Worm (Caenorhabditis elegans): ENCODE measurements around the gene K01H12.4.

K01H12.4 gene

DNA sequence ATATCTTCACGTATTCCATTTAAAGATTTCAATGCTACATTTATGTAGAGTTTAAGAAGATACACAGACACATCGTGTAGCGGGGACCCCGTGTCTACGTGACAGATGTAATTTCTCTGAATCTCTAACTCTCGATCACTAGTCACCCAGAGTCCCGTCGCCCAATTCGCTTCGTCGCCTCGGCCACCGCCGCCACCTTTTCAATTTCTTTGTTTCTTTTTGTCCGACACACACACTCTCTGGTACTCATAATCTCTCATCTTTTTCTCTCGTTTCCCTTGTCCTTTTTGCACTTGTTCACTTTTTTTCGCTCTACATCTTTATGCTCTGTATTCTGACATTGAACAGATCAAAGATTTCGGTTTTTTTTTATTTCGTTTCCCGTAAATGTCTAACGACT is 5.5 kb downstream of the K01H12.4 start:
- peak; percentile 68 for TF ChIP-seq lin-13 (GFP tag; optimal IDR thresholded peaks at IDR 0.05)
- TF ChIP-seq egl-27 (tag; optimal IDR thresholded peaks at IDR 0.05): peak; percentile 40 to 52
- no peak for TF ChIP-seq ceh-8 (GFP tag; optimal IDR thresholded peaks at IDR 0.05)
- TF ChIP-seq ets-5 (GFP tag; IDR thresholded peaks at IDR 0.05): no peak
- TF ChIP-seq nhr-19 (GFP tag; conservative IDR thresholded peaks at IDR 0.05): peak; percentile 61
- no peak for TF ChIP-seq C34B4.2 (tag; optimal IDR thresholded peaks at IDR 0.05)
- TF ChIP-seq nhr-76 (tag; optimal IDR thresholded peaks at IDR 0.05): no peak
- TF ChIP-seq unc-86 (tag; optimal IDR thresholded peaks at IDR 0.05): peak; percentile 63
- no peak for TF ChIP-seq unc-62 (GFP tag; optimal IDR thresholded peaks at IDR 0.05)
- peak; percentile 56 to 66 for TF ChIP-seq efl-1 (optimal IDR thresholded peaks at IDR 0.05)
- peak; percentile 32 to 94 for TF ChIP-seq efl-1 (GFP tag; optimal IDR thresholded peaks at IDR 0.05 in 1 of 2)
- peak; percentile 72 for TF ChIP-seq swsn-7 (tag; optimal IDR thresholded peaks at IDR 0.05)
- no peak for TF ChIP-seq ceh-88 (GFP tag; IDR thresholded peaks at IDR 0.05)
- no peak; the same call in 1 of the 2 replicates for TF ChIP-seq isw-1 (GFP tag; IDR thresholded peaks at IDR 0.05)
- TF ChIP-seq sup-37 (GFP tag; optimal IDR thresholded peaks at IDR 0.05): no peak
- no peak for TF ChIP-seq C04F5.9 (tag; optimal IDR thresholded peaks at IDR 0.05)
- TF ChIP-seq mef-2 (tag; optimal IDR thresholded peaks at IDR 0.05): peak; percentile 35
- TF ChIP-seq nhr-11 (tag; optimal IDR thresholded peaks at IDR 0.05): peak; percentile 4
- peak; percentile 41 for TF ChIP-seq pax-3 (tag; optimal IDR thresholded peaks at IDR 0.05)
- peak; percentile 62 to 66 for TF ChIP-seq lin-35 (GFP tag; optimal IDR thresholded peaks at IDR 0.05)
- no peak for TF ChIP-seq sptf-1 (tag; optimal IDR thresholded peaks at IDR 0.05)
- TF ChIP-seq tbx-2 (tag; optimal IDR thresholded peaks at IDR 0.05): peak; percentile 81
- no peak for TF ChIP-seq nhr-28 (tag; optimal IDR thresholded peaks at IDR 0.05)
- no peak for TF ChIP-seq hpl-2 (GFP tag; optimal IDR thresholded peaks at IDR 0.05)
- TF ChIP-seq ceh-63 (GFP tag; optimal IDR thresholded peaks at IDR 0.05): no peak
- no peak for TF ChIP-seq alr-1 (tag; optimal IDR thresholded peaks at IDR 0.05; ENCODE audit: borderline replicate concordance)
- TF ChIP-seq nhr-12 (tag; optimal IDR thresholded peaks at IDR 0.05): no peak
- TF ChIP-seq nhr-85 (tag): peak; percentile 92
- TF ChIP-seq ceh-82 (tag; optimal IDR thresholded peaks at IDR 0.05): peak in 2 of 3 experiments; percentile 48 to 53
- peak; percentile 22 for TF ChIP-seq lin-15B (tag; optimal IDR thresholded peaks at IDR 0.05)
- TF ChIP-seq mdl-1 (tag; optimal IDR thresholded peaks at IDR 0.05): peak in 1 of 2 experiments; percentile 72
- peak; percentile 87 for TF ChIP-seq blmp-1 (tag; optimal IDR thresholded peaks at IDR 0.05)
- no peak for TF ChIP-seq fkh-10 (GFP tag; optimal IDR thresholded peaks at IDR 0.05)
- TF ChIP-seq nhr-20 (tag; optimal IDR thresholded peaks at IDR 0.05): peak; percentile 88
- peak; percentile 91 for TF ChIP-seq snu-23 (GFP tag; optimal IDR thresholded peaks at IDR 0.05)
- peak; percentile 4 for TF ChIP-seq irx-1 (tag; optimal IDR thresholded peaks at IDR 0.05)
- peak; percentile 73 for TF ChIP-seq C16A3.4 (tag; optimal IDR thresholded peaks at IDR 0.05)
- TF ChIP-seq fkh-8 (tag; optimal IDR thresholded peaks at IDR 0.05): peak; percentile 87
- peak; percentile 70 for TF ChIP-seq nhr-47 (tag; optimal IDR thresholded peaks at IDR 0.05)
- TF ChIP-seq nhr-84 (tag; optimal IDR thresholded peaks at IDR 0.05): no peak
- TF ChIP-seq pqm-1 (tag; optimal IDR thresholded peaks at IDR 0.05): no peak
- peak; percentile 33 for TF ChIP-seq skn-1 (tag; optimal IDR thresholded peaks at IDR 0.05)
- TF ChIP-seq lin-14 (GFP tag; optimal IDR thresholded peaks at IDR 0.05): peak; percentile 93
- TF ChIP-seq ztf-4 (tag; optimal IDR thresholded peaks at IDR 0.05): peak; percentile 41
- peak; percentile 48 for TF ChIP-seq mep-1 (tag; optimal IDR thresholded peaks at IDR 0.05)
- peak; percentile 73 for TF ChIP-seq unc-130 (tag; optimal IDR thresholded peaks at IDR 0.05)
- TF ChIP-seq elt-3 (tag; optimal IDR thresholded peaks at IDR 0.05): peak in 2 of 6 experiments; percentile 15 to 62
- TF ChIP-seq F16B12.6 (tag; optimal IDR thresholded peaks at IDR 0.05): no peak
- no peak for TF ChIP-seq efl-3 (GFP tag; optimal IDR thresholded peaks at IDR 0.05)
- no peak for TF ChIP-seq ztf-11 (tag; optimal IDR thresholded peaks at IDR 0.05)
- TF ChIP-seq xbp-1 (tag; optimal IDR thresholded peaks at IDR 0.05): peak; percentile 60
- no peak for TF ChIP-seq unc-98 (GFP tag; IDR thresholded peaks at IDR 0.05)
- no peak for TF ChIP-seq vab-15 (tag; optimal IDR thresholded peaks at IDR 0.05)
- no peak for TF ChIP-seq hlh-17 (GFP tag; optimal IDR thresholded peaks at IDR 0.05; ENCODE audit: borderline replicate concordance)

Data from whole organism, L1 larva.